Worm (Caenorhabditis elegans) whole organism, young adult: ENCODE measurements around the gene ctg-2.

ENCODE experiments used
- B0019.2 ChIP-seq: fragments of 200-800 bp; sonication (Bioruptor generic); conservative IDR thresholded peaks from 2 replicates; pipeline ENCODE4 v1.3.6; 2022; ENCODE audit warnings: missing genetic modification reagents, missing genetic modification characterization, missing compliant biosample characterization
- F10E7.11 ChIP-seq: sonication (generic microtip); optimal IDR thresholded peaks from 2 replicates; lab custom pipeline; 2017; ENCODE audit warnings: mild to moderate bottlenecking, missing genetic modification characterization, moderate library complexity, missing compliant biosample characterization
- F22D6.2 ChIP-seq: sonication (generic microtip); optimal IDR thresholded peaks from 2 replicates; lab custom pipeline; 2016; ENCODE audit warnings: mild to moderate bottlenecking, missing genetic modification characterization, missing compliant biosample characterization
- F23B12.7 ChIP-seq: sonication (generic microtip); optimal IDR thresholded peaks from 2 replicates; lab custom pipeline; 2017; ENCODE audit warnings: missing genetic modification characterization, mild to moderate bottlenecking, missing compliant biosample characterization, antibody characterized with exemption, moderate library complexity; ENCODE audit not compliant: insufficient read depth
- F33H1.4 ChIP-seq: fragments of 200-800 bp; sonication (Bioruptor generic); IDR thresholded peaks from 2 replicates; pipeline ENCODE4 v1.3.6; 2022; ENCODE audit warnings: missing genetic modification reagents, missing genetic modification characterization, missing compliant biosample characterization
- K12H6.12 ChIP-seq: fragments of 200-800 bp; sonication (Bioruptor generic); optimal IDR thresholded peaks from 2 replicates; lab custom pipeline; 2018; ENCODE audit warnings: mild to moderate bottlenecking, missing genetic modification characterization, missing compliant biosample characterization
- Y53G8AR.9 ChIP-seq: fragments of 200-800 bp; sonication (Bioruptor generic); conservative IDR thresholded peaks from 2 replicates; pipeline ENCODE4 v1.3.6; 2022; ENCODE audit warnings: missing genetic modification reagents, missing genetic modification characterization, missing compliant biosample characterization
- Y67H2A.10 ChIP-seq: fragments of 200-800 bp; sonication (Bioruptor generic); conservative IDR thresholded peaks from 2 replicates; pipeline ENCODE4 v1.3.6; 2022; ENCODE audit warnings: missing genetic modification reagents, missing genetic modification characterization, missing compliant biosample characterization
- Y95B8A.8 ChIP-seq: fragments of 200-800 bp; sonication (Bioruptor generic); IDR thresholded peaks from 2 replicates; pipeline ENCODE4 v1.3.6; 2022; ENCODE audit warnings: missing genetic modification reagents, missing genetic modification characterization, missing compliant biosample characterization
- ZK185.1 ChIP-seq: sonication (generic microtip); optimal IDR thresholded peaks from 2 replicates; lab custom pipeline; 2016; ENCODE audit warnings: mild to moderate bottlenecking, missing genetic modification characterization, missing compliant biosample characterization; ENCODE audit not compliant: poor library complexity, severe bottlenecking
- attf-5 ChIP-seq: fragments of 200-800 bp; sonication (Bioruptor generic); optimal IDR thresholded peaks from 2 replicates; lab custom pipeline; 2018; ENCODE audit warnings: mild to moderate bottlenecking, missing genetic modification characterization, missing compliant biosample characterization
- bed-2 ChIP-seq: fragments of 200-800 bp; sonication (Bioruptor generic); IDR thresholded peaks from 2 replicates; pipeline ENCODE4 v1.3.6; 2022; ENCODE audit warnings: missing genetic modification reagents, missing genetic modification characterization, missing compliant biosample characterization
- cebp-1 ChIP-seq, 2 experiments: fragments of 200-800 bp in 1 of 2; sonication (Bioruptor generic) in 1 of 2; sonication (generic microtip) in 1 of 2; IDR thresholded peaks in 1 of 2; optimal IDR thresholded peaks in 1 of 2; 2 replicates each; pipeline versions ENCODE4 v1.3.6 to Lab custom; 2017 to 2022; ENCODE audit warnings: missing compliant biosample characterization in 2 of 2, missing genetic modification characterization in 2 of 2, mild to moderate bottlenecking in 1 of 2, missing genetic modification reagents in 1 of 2, moderate library complexity in 1 of 2
- ceh-58 ChIP-seq: fragments of 200-800 bp; sonication (Bioruptor generic); IDR thresholded peaks from 2 replicates; pipeline ENCODE4 v1.3.6; 2022; ENCODE audit warnings: missing genetic modification characterization, missing compliant biosample characterization
- ceh-91 ChIP-seq: fragments of 200-800 bp; sonication (Bioruptor generic); IDR thresholded peaks from 2 replicates; pipeline ENCODE4 v1.3.6; 2022; ENCODE audit warnings: missing genetic modification reagents, missing genetic modification characterization, missing compliant biosample characterization
- dox-1 ChIP-seq: fragments of 200-800 bp; sonication (Bioruptor generic); IDR thresholded peaks from 2 replicates; pipeline ENCODE4 v1.3.6; 2022; ENCODE audit warnings: missing genetic modification reagents, missing genetic modification characterization, missing compliant biosample characterization
- dpff-1 ChIP-seq: sonication (generic microtip); optimal IDR thresholded peaks from 2 replicates; lab custom pipeline; 2017; ENCODE audit warnings: mild to moderate bottlenecking, missing genetic modification characterization, missing compliant biosample characterization
- efl-1 ChIP-seq: fragments of 150-350 bp; optimal IDR thresholded peaks from 2 replicates; lab custom pipeline; 2014; ENCODE audit warnings: missing biosample characterization, missing genetic modification reagents, missing genetic modification characterization
- ekl-4 ChIP-seq: fragments of 200-800 bp; sonication (Bioruptor generic); IDR thresholded peaks from 2 replicates; pipeline ENCODE4 v1.3.6; 2022; ENCODE audit warnings: missing genetic modification reagents, missing genetic modification characterization, missing compliant biosample characterization
- gei-17 ChIP-seq: fragments of 200-800 bp; sonication (Bioruptor generic); optimal IDR thresholded peaks from 2 replicates; lab custom pipeline; 2018; ENCODE audit warnings: mild to moderate bottlenecking, missing genetic modification characterization, missing compliant biosample characterization
- hlh-12 ChIP-seq: sonication (generic microtip); optimal IDR thresholded peaks from 2 replicates; lab custom pipeline; 2016; ENCODE audit warnings: missing genetic modification characterization, missing compliant biosample characterization
- hmg-1.2 ChIP-seq: fragments of 200-800 bp; sonication (Bioruptor generic); IDR thresholded peaks from 2 replicates; pipeline ENCODE4 v1.3.6; 2022; ENCODE audit warnings: missing genetic modification reagents, missing genetic modification characterization, missing compliant biosample characterization
- hrde-1 ChIP-seq: sonication (generic microtip); optimal IDR thresholded peaks from 2 replicates; lab custom pipeline; 2016; ENCODE audit warnings: missing genetic modification characterization, mild to moderate bottlenecking, missing compliant biosample characterization, moderate library complexity, missing genotype, missing genetic modification reagents, borderline replicate concordance
- let-607 ChIP-seq, 2 experiments: fragments of 200-800 bp in 1 of 2; sonication (Bioruptor generic) in 1 of 2; sonication (generic microtip) in 1 of 2; optimal IDR thresholded peaks; 2 replicates each; lab custom pipeline; 2016 to 2018; ENCODE audit warnings: mild to moderate bottlenecking in 2 of 2, missing compliant biosample characterization in 2 of 2, missing genetic modification characterization in 2 of 2, moderate library complexity in 2 of 2, missing genotype in 1 of 2
- lir-1 ChIP-seq: fragments of 200-800 bp; sonication (Bioruptor generic); conservative IDR thresholded peaks from 2 replicates; pipeline ENCODE4 v1.3.6; 2022; ENCODE audit warnings: missing genetic modification reagents, missing genetic modification characterization, missing compliant biosample characterization
- madf-10 ChIP-seq: sonication (generic microtip); optimal IDR thresholded peaks from 2 replicates; lab custom pipeline; 2016; ENCODE audit warnings: mild to moderate bottlenecking, missing genetic modification characterization, missing compliant biosample characterization
- madf-3 ChIP-seq: fragments of 200-800 bp; sonication (Bioruptor generic); IDR thresholded peaks from 2 replicates; pipeline ENCODE4 v1.3.6; 2022; ENCODE audit warnings: missing genetic modification reagents, missing genetic modification characterization, missing compliant biosample characterization
- mes-4 ChIP-seq: sonication (generic microtip); optimal IDR thresholded peaks from 2 replicates; lab custom pipeline; 2016; ENCODE audit warnings: missing genotype, missing genetic modification characterization, missing compliant biosample characterization
- nfya-1 ChIP-seq: sonication (generic microtip); optimal IDR thresholded peaks from 2 replicates; lab custom pipeline; 2017; ENCODE audit warnings: antibody characterized with exemption, missing compliant biosample characterization, missing genetic modification characterization, borderline replicate concordance; ENCODE audit not compliant: insufficient read depth
- pbrm-1 ChIP-seq: fragments of 200-800 bp; sonication (Bioruptor generic); IDR thresholded peaks from 2 replicates; pipeline ENCODE4 v1.3.6; 2022; ENCODE audit warnings: missing genetic modification reagents, missing genetic modification characterization, missing compliant biosample characterization
- repo-1 ChIP-seq: sonication (generic microtip); optimal IDR thresholded peaks from 2 replicates; lab custom pipeline; 2017; ENCODE audit warnings: mild to moderate bottlenecking, missing genetic modification characterization, missing compliant biosample characterization
- somi-1 ChIP-seq: fragments of 200-800 bp; sonication (Bioruptor generic); optimal IDR thresholded peaks from 2 replicates; lab custom pipeline; 2018; ENCODE audit warnings: mild to moderate bottlenecking, missing genetic modification characterization, missing compliant biosample characterization
- tbp1 ChIP-seq: fragments of 200-800 bp; sonication (Bioruptor generic); optimal IDR thresholded peaks from 2 replicates; lab custom pipeline; 2018; ENCODE audit warnings: mild to moderate bottlenecking, missing genetic modification characterization, missing compliant biosample characterization
- tbx-9 ChIP-seq: sonication (generic microtip); optimal IDR thresholded peaks from 2 replicates; lab custom pipeline; 2016; ENCODE audit warnings: borderline replicate concordance, missing genetic modification characterization, inconsistent platforms, missing compliant biosample characterization
- zfh-2 ChIP-seq: fragments of 200-800 bp; sonication (Bioruptor generic); conservative IDR thresholded peaks from 2 replicates; pipeline ENCODE4 v1.3.6; 2022; ENCODE audit warnings: missing genetic modification reagents, missing genetic modification characterization, missing compliant biosample characterization
- ztf-18 ChIP-seq: sonication (generic microtip); optimal IDR thresholded peaks from 2 replicates; lab custom pipeline; 2016; ENCODE audit warnings: missing genotype, mild to moderate bottlenecking, missing genetic modification characterization, missing compliant biosample characterization
- ztf-25 ChIP-seq: fragments of 200-800 bp; sonication (Bioruptor generic); IDR thresholded peaks from 2 replicates; pipeline ENCODE4 v1.3.6; 2022; ENCODE audit warnings: missing genetic modification reagents, missing genetic modification characterization, missing compliant biosample characterization
- ztf-28 ChIP-seq: fragments of 200-800 bp; sonication (Bioruptor generic); IDR thresholded peaks from 2 replicates; pipeline ENCODE4 v1.3.6; 2022; ENCODE audit warnings: missing genetic modification reagents, missing genetic modification characterization, missing compliant biosample characterization

Gene ctg-2

ce11 chrII:8485603-8486002 lies 29.3 kb upstream of the ctg-2 start, which contains the start of gene gbh-2 (continued):
- TF ChIP-seq nfya-1 (tag; lab: Kevin White, UChicago), result no peak
- TF ChIP-seq lir-1, result no peak
- no peak for TF ChIP-seq attf-5
- no peak for TF ChIP-seq hmg-1.2 (GFP tag; lab: Robert Waterston, UW)
- no peak for TF ChIP-seq tbx-9 (tag; lab: Kevin White, UChicago)
- TF ChIP-seq B0019.2 (GFP tag; lab: Robert Waterston, UW), result no peak
- no peak for TF ChIP-seq ztf-18 (tag; lab: Kevin White, UChicago)
- no peak for TF ChIP-seq zfh-2
- peak in 1 of 2 experiments; percentile 38 for TF ChIP-seq let-607 (tag; optimal IDR thresholded peaks at IDR 0.05; lab: Kevin White, UChicago)
- TF ChIP-seq dpff-1, result no peak
- no peak for TF ChIP-seq Y67H2A.10 (GFP tag; lab: Robert Waterston, UW)
- TF ChIP-seq ZK185.1 (tag; lab: Kevin White, UChicago), result no peak
- TF ChIP-seq Y95B8A.8 (GFP tag; lab: Robert Waterston, UW), result no peak
- TF ChIP-seq F22D6.2, result no peak
- TF ChIP-seq tbp1 (GFP tag; lab: Kevin White, UChicago), result peak; percentile 41
- no peak for TF ChIP-seq dox-1 (GFP tag; lab: Robert Waterston, UW)
- TF ChIP-seq madf-10 (tag; lab: Kevin White, UChicago), result peak; percentile 25
- TF ChIP-seq mes-4 (tag; lab: Kevin White, UChicago), result no peak
- TF ChIP-seq efl-1 (GFP tag; lab: Kevin White, UChicago), result no peak
- no peak for TF ChIP-seq ztf-28
- TF ChIP-seq hrde-1 (tag; lab: Kevin White, UChicago), result no peak
- no peak for TF ChIP-seq F23B12.7 (tag; lab: Kevin White, UChicago)
- TF ChIP-seq ceh-91 (GFP tag; lab: Robert Waterston, UW), result no peak
- no peak for TF ChIP-seq ekl-4 (GFP tag; lab: Robert Waterston, UW)
- TF ChIP-seq hlh-12 (tag; lab: Kevin White, UChicago), result no peak
- no peak for TF ChIP-seq somi-1
- no peak for TF ChIP-seq F33H1.4 (GFP tag; lab: Robert Waterston, UW)
- no peak for TF ChIP-seq ztf-25 (GFP tag; lab: Robert Waterston, UW)
- TF ChIP-seq bed-2, result no peak
- no peak for TF ChIP-seq F10E7.11 (tag; lab: Kevin White, UChicago)
- no peak for TF ChIP-seq repo-1 (tag; lab: Kevin White, UChicago)
- TF ChIP-seq ceh-58 (GFP tag; lab: Robert Waterston, UW), result no peak
- TF ChIP-seq pbrm-1, result no peak
- TF ChIP-seq gei-17 (GFP tag; lab: Kevin White, UChicago), result no peak
- no peak for TF ChIP-seq K12H6.12

DNA sequence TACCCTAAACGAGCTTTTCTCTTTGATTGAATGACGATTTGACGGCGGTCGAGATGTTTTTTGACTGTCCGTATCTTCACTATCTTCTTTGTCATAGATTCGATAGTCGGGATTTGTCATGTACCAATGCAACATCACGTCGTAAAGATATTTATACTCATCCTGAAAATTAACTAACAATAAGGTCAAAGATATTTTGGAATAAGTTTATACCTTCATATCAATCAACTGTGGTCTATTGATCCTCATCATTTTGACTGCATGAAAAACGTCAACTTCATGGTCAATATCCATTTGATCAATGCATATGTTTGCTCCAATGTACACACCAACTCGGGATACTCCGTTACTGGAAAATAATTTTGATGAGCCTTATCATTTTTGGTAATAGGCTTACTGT lies 26.7 kb upstream of the ctg-2 start:
- TF ChIP-seq madf-3 (no peak), F33H1.4 (GFP tag; lab: Robert Waterston, UW) (no peak), Y53G8AR.9 (GFP tag; lab: Robert Waterston, UW) (no peak), F10E7.11 (tag; lab: Kevin White, UChicago) (no peak)

- TF ChIP-seq cebp-1 (GFP tag; IDR thresholded peaks at IDR 0.05; lab: Robert Waterston, UW), result no peak
- no peak for TF ChIP-seq cebp-1 (tag; optimal IDR thresholded peaks at IDR 0.05; lab: Kevin White, UChicago)
- TF ChIP-seq madf-3, result no peak
These were observed 20.6 kb upstream of the ctg-2 start, which contains the start of gene M05D6.9 for ce11 chrII:8494228-8494717. Gene M05D6.9 (plus strand): TSS chrII:8494278.
